Fruit fly (Drosophila melanogaster) whole organism, pupa: ENCODE data around the gene CG3597.
A peak's percentile ranks its signal among the peaks of the same experiment; 100 is the strongest.

ENCODE experiments used
- CG10348 ChIP-seq: fragments of 200-800 bp; sonication (Bioruptor generic); IDR thresholded peaks from 2 replicates; pipeline ENCODE4 v1.3.6; 2022; ENCODE audit warnings: missing biosample characterization, missing genetic modification characterization
- CG12605 ChIP-seq: fragments of 200-800 bp; sonication (Bioruptor generic); IDR thresholded peaks from 2 replicates; pipeline ENCODE4 v1.3.6; 2022; ENCODE audit warnings: missing biosample characterization, missing genetic modification characterization
- CG13204 ChIP-seq: fragments of 200-800 bp; sonication (Bioruptor generic); optimal IDR thresholded peaks from 2 replicates; lab custom pipeline; 2018; ENCODE audit warnings: missing biosample characterization, mild to moderate bottlenecking, missing genetic modification characterization, moderate library complexity
- CG14655 ChIP-seq: fragments of 200-800 bp; sonication (Bioruptor generic); optimal IDR thresholded peaks from 3 replicates; lab custom pipeline; 2017; ENCODE audit warnings: mild to moderate bottlenecking, missing biosample characterization, missing genetic modification reagents, missing genetic modification characterization
- CG15710 ChIP-seq: fragments of 200-800 bp; sonication (Bioruptor generic); optimal IDR thresholded peaks from 2 replicates; lab custom pipeline; 2018; ENCODE audit warnings: missing biosample characterization, mild to moderate bottlenecking, missing genetic modification characterization, moderate library complexity
- CG17806 ChIP-seq: fragments of 200-800 bp; sonication (Bioruptor generic); optimal IDR thresholded peaks from 2 replicates; lab custom pipeline; 2018; ENCODE audit warnings: missing biosample characterization, mild to moderate bottlenecking, missing genetic modification characterization, moderate library complexity
- CG32121 ChIP-seq: fragments of 200-800 bp; sonication (Bioruptor generic); IDR thresholded peaks from 2 replicates; pipeline ENCODE4 v1.3.6; 2022; ENCODE audit warnings: missing biosample characterization, missing genetic modification characterization
- CG34367 ChIP-seq: fragments of 200-800 bp; sonication (Bioruptor generic); optimal IDR thresholded peaks from 2 replicates; lab custom pipeline; 2018; ENCODE audit warnings: missing biosample characterization, mild to moderate bottlenecking, missing genetic modification characterization
- CG4496 ChIP-seq: fragments of 200-800 bp; sonication (Bioruptor generic); IDR thresholded peaks from 3 replicates; pipeline ENCODE4 v1.3.6; 2022; ENCODE audit warnings: missing biosample characterization, missing genetic modification characterization
- CG8159 ChIP-seq: fragments of 200-800 bp; sonication (Bioruptor generic); optimal IDR thresholded peaks from 3 replicates; lab custom pipeline; 2018; ENCODE audit warnings: missing biosample characterization, mild to moderate bottlenecking, missing genetic modification characterization, moderate library complexity
- CG8301 ChIP-seq: fragments of 200-800 bp; sonication (Bioruptor generic); optimal IDR thresholded peaks from 2 replicates; lab custom pipeline; 2018; ENCODE audit warnings: missing biosample characterization, mild to moderate bottlenecking, missing genetic modification characterization
- CG9948 ChIP-seq: fragments of 200-800 bp; sonication (Bioruptor generic); optimal IDR thresholded peaks from 2 replicates; lab custom pipeline; 2018; ENCODE audit warnings: missing biosample characterization, mild to moderate bottlenecking, missing genetic modification characterization, moderate library complexity
- D1 ChIP-seq: fragments of 200-800 bp; sonication (Bioruptor generic); optimal IDR thresholded peaks from 2 replicates; lab custom pipeline; 2018; ENCODE audit warnings: missing biosample characterization, mild to moderate bottlenecking, missing genetic modification characterization, moderate library complexity
- EcR ChIP-seq: fragments of 200-800 bp; sonication (Bioruptor generic); optimal IDR thresholded peaks from 3 replicates; lab custom pipeline; 2019; ENCODE audit warnings: missing biosample characterization, missing genetic modification characterization, mild to moderate bottlenecking, moderate library complexity, missing genetic modification reagents
- Ets98B ChIP-seq: fragments of 200-800 bp; sonication (Bioruptor generic); IDR thresholded peaks from 2 replicates; pipeline ENCODE4 v1.3.6; 2022; ENCODE audit warnings: missing biosample characterization, missing genetic modification characterization
- Pif1A ChIP-seq: fragments of 200-800 bp; sonication (Bioruptor generic); optimal IDR thresholded peaks from 3 replicates; lab custom pipeline; 2016; ENCODE audit warnings: missing biosample characterization, missing genetic modification characterization
- Pif1B ChIP-seq: fragments of 200-800 bp; sonication (Bioruptor generic); optimal IDR thresholded peaks from 3 replicates; lab custom pipeline; 2016; ENCODE audit warnings: missing biosample characterization, missing genetic modification characterization
- Snoo ChIP-seq: fragments of 200-800 bp; sonication (Bioruptor generic); optimal IDR thresholded peaks from 3 replicates; lab custom pipeline; 2017; ENCODE audit warnings: missing biosample characterization, mild to moderate bottlenecking, missing genetic modification characterization, inconsistent platforms
- fd96Ca ChIP-seq: fragments of 200-800 bp; sonication (Bioruptor generic); IDR thresholded peaks from 3 replicates; pipeline ENCODE4 v1.3.6; 2022; ENCODE audit warnings: missing biosample characterization, missing genetic modification characterization
- gl ChIP-seq: fragments of 200-800 bp; sonication (Bioruptor generic); optimal IDR thresholded peaks from 2 replicates; lab custom pipeline; 2018; ENCODE audit warnings: missing biosample characterization, mild to moderate bottlenecking, missing genetic modification characterization
- rn ChIP-seq: fragments of 200-800 bp; sonication (Bioruptor generic); IDR thresholded peaks from 2 replicates; pipeline ENCODE4 v1.3.6; 2022; ENCODE audit warnings: missing biosample characterization, missing genetic modification characterization

Gene CG3597

dm6 chr2L:2394872-2395271 lies 23.5 kb upstream of the CG3597 start:
- peak; percentile 4 for TF ChIP-seq CG8159 (tag; lab: Kevin White, UChicago)
- no peak for TF ChIP-seq CG13204 (GFP tag; lab: Kevin White, UChicago)

- no peak for TF ChIP-seq CG9948 (tag; lab: Kevin White, UChicago)
- TF ChIP-seq CG12605 (GFP tag; lab: Robert Waterston, UW): no peak
- no peak for TF ChIP-seq D1
- TF ChIP-seq CG17806 (tag; lab: Kevin White, UChicago): no peak
Observed at dm6 chr2L:2391321-2391720, 20.0 kb upstream of the CG3597 start, which contains the start of gene CG46448. Gene CG46448 (plus strand): TSS chr2L:2391660.

dm6 chr2L:2390589-2390988 lies 19.3 kb upstream of the CG3597 start, which contains the start of gene CG43750:
Gene CG43750 (minus strand): TSS chr2L:2390689.
- TF ChIP-seq CG34367 (tag; lab: Kevin White, UChicago): no peak

- TF ChIP-seq CG32121 (no peak), CG15710 (no peak), Ets98B (GFP tag; lab: Robert Waterston, UW) (no peak), fd96Ca (GFP tag; lab: Robert Waterston, UW) (no peak), CG10348 (no peak), Pif1A (GFP tag; lab: Kevin White, UChicago) (no peak), rn (GFP tag; lab: Robert Waterston, UW) (no peak), CG9948 (tag; lab: Kevin White, UChicago) (no peak), CG13204 (GFP tag; lab: Kevin White, UChicago) (no peak), CG12605 (GFP tag; lab: Robert Waterston, UW) (no peak), CG17806 (tag; lab: Kevin White, UChicago) (no peak), gl (tag; lab: Kevin White, UChicago) (no peak), Snoo (no peak)
Observed at dm6 chr2L:2385692-2386091, 14.4 kb upstream of the CG3597 start, which contains the start of gene CG3557. Gene CG3557 (minus strand): TSS chr2L:2385792.

dm6 chr2L:2382971-2383370 lies 11.6 kb upstream of the CG3597 start, which contains the start of gene PIG-Wa:
Gene PIG-Wa (plus strand): TSS chr2L:2383202.
- TF ChIP-seq gl (tag; lab: Kevin White, UChicago) (no peak), CG34367 (tag; lab: Kevin White, UChicago) (no peak), CG13204 (GFP tag; lab: Kevin White, UChicago) (no peak), fd96Ca (GFP tag; lab: Robert Waterston, UW) (no peak), CG4496 (no peak), Pif1B (no peak)

- TF ChIP-seq CG34367 (tag; lab: Kevin White, UChicago) (peak; percentile 98), CG13204 (GFP tag; lab: Kevin White, UChicago) (no peak), Pif1A (GFP tag; lab: Kevin White, UChicago) (peak; percentile 86), CG8159 (tag; lab: Kevin White, UChicago) (peak; percentile 96), CG15710 (peak; percentile 98), rn (GFP tag; lab: Robert Waterston, UW) (peak; percentile 96), gl (tag; lab: Kevin White, UChicago) (peak; percentile 89), CG17806 (tag; lab: Kevin White, UChicago) (peak; percentile 94), Pif1B (no peak), CG14655 (GFP tag; lab: Kevin White, UChicago) (peak; percentile 94), Snoo (peak; percentile 96), D1 (peak; percentile 71), CG12605 (GFP tag; lab: Robert Waterston, UW) (peak; percentile 98), CG10348 (peak; percentile 93), EcR (GFP tag; lab: Kevin White, UChicago) (no peak), CG4496 (peak; percentile 99), fd96Ca (GFP tag; lab: Robert Waterston, UW) (peak; percentile 93), Ets98B (GFP tag; lab: Robert Waterston, UW) (peak; percentile 96), CG32121 (peak; percentile 96), CG9948 (tag; lab: Kevin White, UChicago) (peak; percentile 94), CG8301 (peak; percentile 93)
Observed at dm6 chr2L:2380805-2381204, 9.5 kb upstream of the CG3597 start, which contains the start of gene Eogt. Gene Eogt (plus strand): TSS chr2L:2381097.

DNA sequence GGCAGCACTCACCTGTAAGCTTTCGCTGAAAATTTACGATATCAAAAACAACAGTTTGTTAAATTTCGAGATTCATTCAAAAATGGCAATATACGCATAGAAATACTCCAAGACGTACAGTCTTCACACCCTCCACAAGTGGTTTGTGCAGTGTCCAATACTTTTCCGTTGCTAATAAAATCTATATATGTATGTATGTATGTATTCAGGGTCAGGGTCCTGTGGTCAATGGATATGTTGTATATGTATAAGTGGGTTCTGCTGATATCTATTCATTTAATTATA lies 5.0 kb upstream of the CG3597 start:
- TF ChIP-seq CG14655 (GFP tag; lab: Kevin White, UChicago) (no peak), D1 (no peak), CG12605 (GFP tag; lab: Robert Waterston, UW) (no peak), Pif1B (no peak), gl (tag; lab: Kevin White, UChicago) (no peak), EcR (GFP tag; lab: Kevin White, UChicago) (peak; percentile 94), CG10348 (no peak), CG9948 (tag; lab: Kevin White, UChicago) (no peak)
